Fruit fly (Drosophila melanogaster): ENCODE results near the gene CG12990.

dm6 chrX:17627090-17627992 lies 44.3 kb downstream of the CG12990 start, which contains the start of gene stas:
- no peak for TF ChIP-seq N (GFP tag; optimal IDR thresholded peaks at IDR 0.05)
- TF ChIP-seq lola (GFP tag; optimal IDR thresholded peaks at IDR 0.05) = no peak
- no peak for TF ChIP-seq Mio (GFP tag; optimal IDR thresholded peaks at IDR 0.05)
- TF ChIP-seq OdsH (GFP tag; optimal IDR thresholded peaks at IDR 0.05) = peak; percentile 7
- peak; percentile 37 for TF ChIP-seq h (GFP tag; optimal IDR thresholded peaks at IDR 0.05)
- no peak for TF ChIP-seq dmrt93B (GFP tag; optimal IDR thresholded peaks at IDR 0.05)
- TF ChIP-seq Hr83 (GFP tag; optimal IDR thresholded peaks at IDR 0.05; ENCODE audit: poor library complexity, severe bottlenecking) = peak; percentile 6
- TF ChIP-seq psq (GFP tag; optimal IDR thresholded peaks at IDR 0.05) = peak; percentile 12
- TF ChIP-seq CG32264 (GFP tag; optimal IDR thresholded peaks at IDR 0.05) = no peak
- TF ChIP-seq Vsx2 (GFP tag; optimal IDR thresholded peaks at IDR 0.05; ENCODE audit: partially characterized antibody) = no peak
- TF ChIP-seq Dfd (GFP tag; optimal IDR thresholded peaks at IDR 0.05) = no peak
